Fruit fly (Drosophila melanogaster) whole organism, embryonic: ENCODE data around the gene RpL36.

ENCODE experiments used
- Ada2b ChIP-seq: fragments of 200-800 bp; sonication (Bioruptor generic); IDR thresholded peaks from 2 replicates; pipeline ENCODE4 v1.3.6; 2022; ENCODE audit warnings: missing biosample characterization, missing genetic modification characterization
- BEAF-32 ChIP-seq: fragments of 200-800 bp; sonication (Bioruptor generic); optimal IDR thresholded peaks from 3 replicates; lab custom pipeline; 2017; ENCODE audit warnings: missing biosample characterization, missing genetic modification characterization, mild to moderate bottlenecking, moderate library complexity, missing genetic modification reagents
- Blimp-1 ChIP-seq: fragments of 200-800 bp; sonication (Bioruptor generic); optimal IDR thresholded peaks from 3 replicates; lab custom pipeline; 2018; ENCODE audit warnings: missing biosample characterization, missing genetic modification characterization, mild to moderate bottlenecking, moderate library complexity, missing genetic modification reagents
- CG1024 ChIP-seq: fragments of 200-800 bp; sonication (Bioruptor generic); IDR thresholded peaks from 2 replicates; pipeline ENCODE4 v1.3.6; 2022; ENCODE audit warnings: missing biosample characterization, missing genetic modification characterization
- CG10321 ChIP-seq: fragments of 200-800 bp; sonication (Bioruptor generic); IDR thresholded peaks from 2 replicates; pipeline ENCODE4 v1.3.6; 2022; ENCODE audit warnings: missing biosample characterization, missing genetic modification characterization
- CG12236 ChIP-seq: fragments of 200-800 bp; sonication (Bioruptor generic); optimal IDR thresholded peaks from 2 replicates; lab custom pipeline; 2016; ENCODE audit warnings: missing biosample characterization, missing genetic modification characterization
- CG14050 ChIP-seq: fragments of 200-800 bp; sonication (Bioruptor generic); IDR thresholded peaks from 3 replicates; pipeline ENCODE4 v1.3.6; 2022; ENCODE audit warnings: missing biosample characterization, missing genetic modification characterization
- CG1529 ChIP-seq: fragments of 200-800 bp; sonication (Bioruptor generic); optimal IDR thresholded peaks from 3 replicates; lab custom pipeline; 2018; ENCODE audit warnings: missing biosample characterization, missing genetic modification characterization
- CG17568 ChIP-seq: fragments of 200-800 bp; sonication (Bioruptor generic); optimal IDR thresholded peaks from 2 replicates; lab custom pipeline; 2018; ENCODE audit warnings: missing biosample characterization, mild to moderate bottlenecking, missing genetic modification characterization, moderate library complexity
- CG18619 ChIP-seq: fragments of 200-800 bp; sonication (Bioruptor generic); optimal IDR thresholded peaks from 3 replicates; lab custom pipeline; 2017; ENCODE audit warnings: missing biosample characterization, mild to moderate bottlenecking, missing genetic modification characterization
- CG2202 ChIP-seq: fragments of 200-800 bp; sonication (Bioruptor generic); optimal IDR thresholded peaks from 2 replicates; lab custom pipeline; 2018; ENCODE audit warnings: missing biosample characterization, mild to moderate bottlenecking, missing genetic modification characterization
- CG30403 ChIP-seq: fragments of 200-800 bp; sonication (Bioruptor generic); optimal IDR thresholded peaks from 3 replicates; lab custom pipeline; 2016; ENCODE audit warnings: missing biosample characterization, missing genetic modification characterization
- CG3065 ChIP-seq: fragments of 200-800 bp; sonication (Bioruptor generic); optimal IDR thresholded peaks from 2 replicates; lab custom pipeline; 2016; ENCODE audit warnings: missing biosample characterization, missing genetic modification characterization
- CG34224 ChIP-seq: fragments of 200-800 bp; sonication (Bioruptor generic); IDR thresholded peaks from 3 replicates; pipeline ENCODE4 v1.3.6; 2022; ENCODE audit warnings: missing biosample characterization, missing genetic modification characterization; ENCODE audit not compliant: partially characterized antibody
- CG3995 ChIP-seq: fragments of 200-800 bp; sonication (Bioruptor generic); optimal IDR thresholded peaks from 3 replicates; lab custom pipeline; 2016; ENCODE audit warnings: missing biosample characterization, missing genetic modification characterization
- CG5180 ChIP-seq: fragments of 200-800 bp; sonication (Bioruptor generic); optimal IDR thresholded peaks from 3 replicates; lab custom pipeline; 2017; ENCODE audit warnings: missing biosample characterization, missing genetic modification characterization, mild to moderate bottlenecking, moderate library complexity, missing genetic modification reagents
- CG6175 ChIP-seq: fragments of 200-800 bp; sonication (Bioruptor generic); IDR thresholded peaks from 3 replicates; pipeline ENCODE4 v1.3.6; 2022; ENCODE audit warnings: missing biosample characterization, missing genetic modification characterization
- CG6791 ChIP-seq: fragments of 200-800 bp; sonication (Bioruptor generic); IDR thresholded peaks from 3 replicates; pipeline ENCODE4 v1.3.6; 2022; ENCODE audit warnings: missing biosample characterization, missing genetic modification characterization; ENCODE audit not compliant: partially characterized antibody
- CG6813 ChIP-seq: fragments of 200-800 bp; sonication (Bioruptor generic); optimal IDR thresholded peaks from 2 replicates; lab custom pipeline; 2017; ENCODE audit warnings: missing biosample characterization, missing genetic modification characterization, mild to moderate bottlenecking, moderate library complexity, missing genetic modification reagents
- CG7745 ChIP-seq: fragments of 200-800 bp; sonication (Bioruptor generic); optimal IDR thresholded peaks from 2 replicates; lab custom pipeline; 2018; ENCODE audit warnings: missing biosample characterization, mild to moderate bottlenecking, missing genetic modification characterization, moderate library complexity
- CG7839 ChIP-seq: fragments of 200-800 bp; sonication (Bioruptor generic); optimal IDR thresholded peaks from 3 replicates; lab custom pipeline; 2018; ENCODE audit warnings: missing biosample characterization, mild to moderate bottlenecking, missing genetic modification characterization, moderate library complexity
- CG8359 ChIP-seq: fragments of 200-800 bp; sonication (Bioruptor generic); optimal IDR thresholded peaks from 2 replicates; lab custom pipeline; 2017; ENCODE audit warnings: missing biosample characterization, mild to moderate bottlenecking, missing genetic modification characterization, borderline replicate concordance
- CTCF ChIP-seq: fragments of 200-800 bp; sonication (Bioruptor generic); optimal IDR thresholded peaks from 2 replicates; lab custom pipeline; 2017; ENCODE audit warnings: missing biosample characterization, mild to moderate bottlenecking, missing genetic modification characterization, moderate library complexity
- Dad ChIP-seq: fragments of 200-800 bp; sonication (Bioruptor generic); optimal IDR thresholded peaks from 3 replicates; lab custom pipeline; 2016; ENCODE audit warnings: missing biosample characterization, missing genetic modification characterization
- Dll ChIP-seq: fragments of 200-800 bp; sonication (Bioruptor generic); IDR thresholded peaks from 4 replicates; pipeline ENCODE4 v1.3.6; 2022; ENCODE audit warnings: missing biosample characterization, missing genetic modification characterization; ENCODE audit not compliant: partially characterized antibody
- Elba2 ChIP-seq: fragments of 200-800 bp; sonication (Bioruptor generic); optimal IDR thresholded peaks from 3 replicates; lab custom pipeline; 2016; ENCODE audit warnings: missing biosample characterization, missing genetic modification characterization
- HmgZ ChIP-seq: fragments of 200-800 bp; sonication (Bioruptor generic); optimal IDR thresholded peaks from 2 replicates; lab custom pipeline; 2018; ENCODE audit warnings: missing biosample characterization, mild to moderate bottlenecking, missing genetic modification characterization
- Hmr ChIP-seq: fragments of 200-800 bp; sonication (Bioruptor generic); optimal IDR thresholded peaks from 3 replicates; lab custom pipeline; 2017; ENCODE audit warnings: mild to moderate bottlenecking, missing biosample characterization, missing genetic modification reagents, missing genetic modification characterization
- Lim3 ChIP-seq: fragments of 200-800 bp; sonication (Bioruptor generic); IDR thresholded peaks from 2 replicates; pipeline ENCODE4 v1.3.6; 2022; ENCODE audit warnings: missing biosample characterization, missing genetic modification characterization
- Neu2 ChIP-seq: fragments of 200-800 bp; sonication (Bioruptor generic); optimal IDR thresholded peaks from 3 replicates; lab custom pipeline; 2016; ENCODE audit warnings: missing biosample characterization, missing genetic modification characterization, borderline replicate concordance
- Nf-YC ChIP-seq: fragments of 200-800 bp; optimal IDR thresholded peaks from 3 replicates; lab custom pipeline; 2019; ENCODE audit warnings: missing biosample characterization, mild to moderate bottlenecking, missing genetic modification characterization, moderate library complexity
- Poxn ChIP-seq: fragments of 200-800 bp; sonication (Bioruptor generic); IDR thresholded peaks from 2 replicates; pipeline ENCODE4 v1.3.6; 2022; ENCODE audit warnings: missing biosample characterization, missing genetic modification characterization
- danr ChIP-seq: fragments of 200-800 bp; sonication (Bioruptor generic); IDR thresholded peaks from 2 replicates; pipeline ENCODE4 v1.3.6; 2022; ENCODE audit warnings: missing biosample characterization, missing genetic modification characterization
- dysf ChIP-seq: fragments of 200-800 bp; sonication (Bioruptor generic); IDR thresholded peaks from 3 replicates; pipeline ENCODE4 v1.3.6; 2022; ENCODE audit warnings: missing biosample characterization, missing genetic modification characterization
- eve ChIP-seq, 2 experiments: fragments of >200 bp; optimal IDR thresholded peaks; 2 replicates each; lab custom pipeline; 2017; ENCODE audit warnings: missing biosample characterization in 2 of 2, missing genetic modification characterization in 2 of 2
- gce ChIP-seq: fragments of 200-800 bp; sonication (Bioruptor generic); IDR thresholded peaks from 3 replicates; pipeline ENCODE4 v1.3.6; 2022; ENCODE audit warnings: missing biosample characterization, missing genetic modification characterization
- grau ChIP-seq: fragments of 200-800 bp; optimal IDR thresholded peaks from 3 replicates; lab custom pipeline; 2019; ENCODE audit warnings: missing biosample characterization, mild to moderate bottlenecking, missing genetic modification characterization, moderate library complexity
- jigr1 ChIP-seq: fragments of 200-800 bp; sonication (Bioruptor generic); IDR thresholded peaks from 3 replicates; pipeline ENCODE4 v1.3.6; 2022; ENCODE audit warnings: missing biosample characterization, missing genetic modification characterization
- lab ChIP-seq: fragments of 200-800 bp; sonication (Bioruptor generic); optimal IDR thresholded peaks from 3 replicates; lab custom pipeline; 2017; ENCODE audit warnings: missing biosample characterization, missing genetic modification characterization, mild to moderate bottlenecking, moderate library complexity, missing genetic modification reagents
- lmd ChIP-seq: fragments of 200-800 bp; sonication (Bioruptor generic); IDR thresholded peaks from 2 replicates; pipeline ENCODE4 v1.3.6; 2022; ENCODE audit warnings: missing biosample characterization, missing genetic modification characterization
- lov ChIP-seq, 2 experiments: fragments of 200-800 bp in 1 of 2; fragments of >200 bp in 1 of 2; sonication (Bioruptor generic) in 1 of 2; IDR thresholded peaks in 1 of 2; optimal IDR thresholded peaks in 1 of 2; 2 replicates in 1 of 2; 3 replicates in 1 of 2; pipeline versions ENCODE4 v1.3.6 to Lab custom; 2017 to 2022; ENCODE audit warnings: missing biosample characterization in 1 of 2, missing genetic modification characterization in 1 of 2
- nau ChIP-seq: fragments of 200-800 bp; sonication (Bioruptor generic); optimal IDR thresholded peaks from 3 replicates; lab custom pipeline; 2017; ENCODE audit warnings: missing biosample characterization, mild to moderate bottlenecking, missing genetic modification characterization, missing genetic modification reagents
- org-1 ChIP-seq: fragments of 200-800 bp; sonication (Bioruptor generic); optimal IDR thresholded peaks from 2 replicates; lab custom pipeline; 2017; ENCODE audit warnings: missing biosample characterization, missing genetic modification characterization
- otp ChIP-seq: fragments of 200-800 bp; sonication (Bioruptor generic); IDR thresholded peaks from 3 replicates; pipeline ENCODE4, ENCODE4 v1.3.6; 2022; ENCODE audit warnings: missing biosample characterization, missing genetic modification characterization
- p53 ChIP-seq: fragments of 200-800 bp; sonication (Bioruptor generic); optimal IDR thresholded peaks from 2 replicates; lab custom pipeline; 2016; ENCODE audit warnings: missing biosample characterization, missing genetic modification characterization
- ro ChIP-seq: fragments of 200-800 bp; sonication (Bioruptor generic); IDR thresholded peaks from 2 replicates; pipeline ENCODE4 v1.3.6; 2022; ENCODE audit warnings: missing biosample characterization, missing genetic modification characterization
- salm ChIP-seq: fragments of 200-800 bp; sonication (Bioruptor generic); optimal IDR thresholded peaks from 2 replicates; lab custom pipeline; 2018; ENCODE audit warnings: missing biosample characterization, mild to moderate bottlenecking, missing genetic modification characterization
- toy ChIP-seq: fragments of 200-800 bp; sonication (Bioruptor generic); IDR thresholded peaks from 2 replicates; pipeline ENCODE4 v1.3.6; 2022; ENCODE audit warnings: missing biosample characterization, missing genetic modification characterization
- ttk ChIP-seq: fragments of 200-800 bp; sonication (Bioruptor generic); IDR thresholded peaks from 2 replicates; pipeline ENCODE4 v2.1.2; 2022; ENCODE audit warnings: missing biosample characterization, missing genetic modification characterization

The RpL36 gene

dm6 chrX:655492-656379 lies 26.5 kb upstream of the RpL36 start, which contains the start of the genes Hmt4-20 and SkpA (continued):
- TF ChIP-seq Nf-YC (tag; lab: Kevin White, UChicago) (no peak), lmd (GFP tag; lab: Robert Waterston, UW) (no peak), CG7745 (tag; lab: Kevin White, UChicago) (no peak), CG6791 (GFP tag; lab: Robert Waterston, UW) (peak; percentile 93), grau (tag; lab: Kevin White, UChicago) (peak; percentile 1), p53 (GFP tag; lab: Kevin White, UChicago) (peak; percentile 16), gce (no peak), org-1 (no peak), Blimp-1 (GFP tag; lab: Kevin White, UChicago) (no peak), BEAF-32 (GFP tag; lab: Kevin White, UChicago) (peak; percentile 99), CG1024 (GFP tag; lab: Robert Waterston, UW) (no peak), Ada2b (GFP tag; lab: Robert Waterston, UW) (no peak), Elba2 (no peak), CG6813 (GFP tag; lab: Kevin White, UChicago) (no peak), ro (GFP tag; lab: Robert Waterston, UW) (no peak), CG5180 (GFP tag; lab: Kevin White, UChicago) (no peak), Lim3 (GFP tag; lab: Robert Waterston, UW) (no peak), Hmr (GFP tag; lab: Kevin White, UChicago) (peak; percentile 14), otp (GFP tag; lab: Robert Waterston, UW) (no peak), ttk (GFP tag; lab: Robert Waterston, UW) (no peak), CG14050 (GFP tag; lab: Robert Waterston, UW) (no peak), CG1529 (GFP tag; lab: Kevin White, UChicago) (no peak), CG3995 (GFP tag; lab: Kevin White, UChicago) (peak; percentile 9), CG2202 (no peak), CG12236 (GFP tag; lab: Kevin White, UChicago) (no peak), nau (GFP tag; lab: Kevin White, UChicago) (no peak), CG10321 (GFP tag; lab: Robert Waterston, UW) (peak; percentile 52; the same call in 1 of the 2 replicates), jigr1 (GFP tag; lab: Robert Waterston, UW) (no peak), CG6175 (GFP tag; lab: Robert Waterston, UW) (no peak), Neu2 (GFP tag; lab: Kevin White, UChicago) (no peak), CG34224 (GFP tag; lab: Robert Waterston, UW) (peak; percentile 78), HmgZ (tag; lab: Kevin White, UChicago) (no peak), danr (no peak), CG17568 (no peak), CG8359 (GFP tag; lab: Kevin White, UChicago) (no peak), Dll (GFP tag; lab: Robert Waterston, UW) (peak; percentile 90), eve (GFP tag; optimal IDR thresholded peaks at IDR 0.05; lab: Kevin White, UChicago) (no peak), Poxn (GFP tag; lab: Robert Waterston, UW) (no peak), CG18619 (GFP tag; lab: Kevin White, UChicago) (no peak), CG7839 (tag; lab: Kevin White, UChicago) (no peak), lab (GFP tag; lab: Kevin White, UChicago) (no peak), CG30403 (GFP tag; lab: Kevin White, UChicago) (no peak), CG3065 (no peak), dysf (GFP tag; lab: Robert Waterston, UW) (no peak), Dad (no peak), CTCF (peak; percentile 53), toy (GFP tag; lab: Robert Waterston, UW) (no peak), salm (no peak), lov (optimal IDR thresholded peaks at IDR 0.05; lab: Kevin White, UChicago) (no peak), lov (GFP tag; IDR thresholded peaks at IDR 0.05; lab: Robert Waterston, UW) (no peak)
